Worm (Caenorhabditis elegans): ENCODE measurements around the gene C50H2.7.

The C50H2.7 gene

ce11 chrV:9925647-9926046 lies 3.1 kb downstream of the C50H2.7 start:
- TF ChIP-seq mab-5 (tag; optimal IDR thresholded peaks at IDR 0.05) (no peak), nhr-12 (tag; optimal IDR thresholded peaks at IDR 0.05) (no peak), snpc-4 (tag; optimal IDR thresholded peaks at IDR 0.05) (no peak), nhr-76 (tag; optimal IDR thresholded peaks at IDR 0.05) (no peak), unc-120 (tag; optimal IDR thresholded peaks at IDR 0.05; ENCODE audit: poor library complexity, severe bottlenecking) (no peak), cnd-1 (tag; optimal IDR thresholded peaks at IDR 0.05) (no peak), ztf-11 (tag; optimal IDR thresholded peaks at IDR 0.05) (no peak), nhr-28 (tag; optimal IDR thresholded peaks at IDR 0.05) (no peak), zip-8 (tag; optimal IDR thresholded peaks at IDR 0.05) (no peak), elt-1 (tag; optimal IDR thresholded peaks at IDR 0.05; ENCODE audit: borderline replicate concordance, insufficient read depth) (no peak), tbx-8 (GFP tag; optimal IDR thresholded peaks at IDR 0.05) (no peak), lin-13 (tag; optimal IDR thresholded peaks at IDR 0.05) (no peak), unc-39 (tag; optimal IDR thresholded peaks at IDR 0.05) (no peak), lsy-2 (tag; optimal IDR thresholded peaks at IDR 0.05) (no peak), ces-1 (GFP tag; optimal IDR thresholded peaks at IDR 0.05) (no peak)

ce11 chrV:9926240-9926639 lies 3.7 kb downstream of the C50H2.7 start, which contains the start of gene C50H2.13:
Gene C50H2.13 (plus strand): TSS chrV:9926540.
- TF ChIP-seq sem-2 (GFP tag; optimal IDR thresholded peaks at IDR 0.05) (no peak), ceh-83 (GFP tag; optimal IDR thresholded peaks at IDR 0.05) (no peak), mep-1 (tag; optimal IDR thresholded peaks at IDR 0.05) (no peak), sptf-1 (tag; optimal IDR thresholded peaks at IDR 0.05) (no peak), ztf-11 (tag; optimal IDR thresholded peaks at IDR 0.05) (no peak), blmp-1 (tag; optimal IDR thresholded peaks at IDR 0.05) (no peak), ceh-43 (GFP tag; optimal IDR thresholded peaks at IDR 0.05) (no peak), nhr-237 (tag; optimal IDR thresholded peaks at IDR 0.05) (no peak), M03D4.4 (tag; optimal IDR thresholded peaks at IDR 0.05) (no peak), bed-3 (GFP tag; optimal IDR thresholded peaks at IDR 0.05) (no peak), cnd-1 (tag; optimal IDR thresholded peaks at IDR 0.05) (no peak), ceh-39 (tag; optimal IDR thresholded peaks at IDR 0.05) (no peak), nhr-12 (tag; optimal IDR thresholded peaks at IDR 0.05) (no peak), lsy-2 (tag; optimal IDR thresholded peaks at IDR 0.05) (no peak), tbx-8 (GFP tag; optimal IDR thresholded peaks at IDR 0.05) (no peak), unc-120 (tag; optimal IDR thresholded peaks at IDR 0.05; ENCODE audit: poor library complexity, severe bottlenecking) (no peak), nhr-2 (tag; optimal IDR thresholded peaks at IDR 0.05) (no peak)

DNA sequence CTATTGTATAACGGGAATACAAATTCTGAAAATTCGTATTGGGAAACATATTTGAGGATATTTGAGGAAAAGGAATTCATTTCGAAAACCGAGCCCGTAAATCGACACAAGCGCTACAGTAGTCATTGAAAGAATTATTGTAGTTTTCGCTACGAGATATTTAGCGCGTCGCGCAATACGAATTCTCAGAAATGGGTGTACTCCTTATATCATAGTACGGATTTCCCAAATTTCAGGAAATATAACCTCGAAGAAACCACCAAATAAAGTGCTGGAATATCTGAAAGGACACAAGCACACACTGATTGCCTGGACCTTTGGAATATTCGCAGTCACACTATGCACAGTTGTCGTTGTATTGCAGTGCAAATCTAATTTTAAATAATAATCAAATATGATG lies 4.8 kb downstream of the C50H2.7 start:
- no peak for TF ChIP-seq lin-13 (tag; optimal IDR thresholded peaks at IDR 0.05)
- TF ChIP-seq mls-2 (tag; optimal IDR thresholded peaks at IDR 0.05): no peak
- TF ChIP-seq mep-1 (tag; optimal IDR thresholded peaks at IDR 0.05): no peak
- TF ChIP-seq sptf-1 (tag; optimal IDR thresholded peaks at IDR 0.05): no peak
- TF ChIP-seq elt-3 (tag; optimal IDR thresholded peaks at IDR 0.05): no peak
- TF ChIP-seq unc-39 (tag; optimal IDR thresholded peaks at IDR 0.05): no peak
- TF ChIP-seq nhr-76 (tag; optimal IDR thresholded peaks at IDR 0.05): no peak
- TF ChIP-seq ceh-39 (tag; optimal IDR thresholded peaks at IDR 0.05): no peak
- TF ChIP-seq nhr-2 (tag; optimal IDR thresholded peaks at IDR 0.05): no peak
- no peak for TF ChIP-seq snpc-4 (tag; optimal IDR thresholded peaks at IDR 0.05)
- no peak for TF ChIP-seq hlh-1 (tag; optimal IDR thresholded peaks at IDR 0.05)
- no peak for TF ChIP-seq ceh-83 (GFP tag; optimal IDR thresholded peaks at IDR 0.05)
- no peak for TF ChIP-seq ces-1 (GFP tag; optimal IDR thresholded peaks at IDR 0.05)
- no peak for TF ChIP-seq cnd-1 (tag; optimal IDR thresholded peaks at IDR 0.05)
- no peak for TF ChIP-seq ceh-43 (GFP tag; optimal IDR thresholded peaks at IDR 0.05)
- TF ChIP-seq sem-2 (GFP tag; optimal IDR thresholded peaks at IDR 0.05): no peak

ce11 chrV:9927954-9928353 lies 5.4 kb downstream of the C50H2.7 start:
- TF ChIP-seq ceh-39 (tag; optimal IDR thresholded peaks at IDR 0.05) (no peak), pha-4 (tag; optimal IDR thresholded peaks at IDR 0.05) (no peak), M03D4.4 (tag; optimal IDR thresholded peaks at IDR 0.05) (no peak), unc-39 (tag; optimal IDR thresholded peaks at IDR 0.05) (no peak), nhr-2 (tag; optimal IDR thresholded peaks at IDR 0.05) (no peak)

- TF ChIP-seq M03D4.4 (tag; optimal IDR thresholded peaks at IDR 0.05) (peak; percentile 13), unc-120 (tag; optimal IDR thresholded peaks at IDR 0.05; ENCODE audit: poor library complexity, severe bottlenecking) (no peak), sptf-1 (tag; optimal IDR thresholded peaks at IDR 0.05) (peak; percentile 0), mep-1 (tag; optimal IDR thresholded peaks at IDR 0.05) (peak; percentile 66), mab-5 (tag; optimal IDR thresholded peaks at IDR 0.05) (no peak), lsy-2 (tag; optimal IDR thresholded peaks at IDR 0.05) (peak; percentile 21), ceh-39 (tag; optimal IDR thresholded peaks at IDR 0.05) (no peak)
Observed at ce11 chrV:9930612-9931065, 8.1 kb downstream of the C50H2.7 start, which contains the start of the genes rmh-2 and suds-3. Gene rmh-2 (minus strand): TSS chrV:9930775. Gene suds-3 (plus strand): TSS chrV:9931015.

All from whole organism, mixed stage, embryonic.